Fruit fly (Drosophila melanogaster): Measurements from ENCODE around the gene Proc-R.

The Proc-R gene

dm6 chrX:4666650-4667360, 40.9 kb upstream of the Proc-R start, which contains the start of gene CG3009 (continued):
- peak; percentile 95 for TF ChIP-seq fd96Cb (tag; optimal IDR thresholded peaks at IDR 0.05)
- peak; percentile 97 for TF ChIP-seq CG1647 (GFP tag; optimal IDR thresholded peaks at IDR 0.05)
- no peak for TF ChIP-seq hth (optimal IDR thresholded peaks at IDR 0.05)
- peak; percentile 94 for TF ChIP-seq nerfin-1 (tag; optimal IDR thresholded peaks at IDR 0.05)
- peak; percentile 96 for TF ChIP-seq cas (GFP tag; IDR thresholded peaks at IDR 0.05)
- TF ChIP-seq CG7987 (GFP tag; optimal IDR thresholded peaks at IDR 0.05) = peak; percentile 94
- peak; percentile 98 for TF ChIP-seq CG18011 (GFP tag; optimal IDR thresholded peaks at IDR 0.05)
- no peak for TF ChIP-seq fru (optimal IDR thresholded peaks at IDR 0.05)
- TF ChIP-seq run (tag; optimal IDR thresholded peaks at IDR 0.05) = peak; percentile 93
- peak; percentile 98 for TF ChIP-seq CG6689 (GFP tag; IDR thresholded peaks at IDR 0.05)
- peak; percentile 96 for TF ChIP-seq CG11504 (tag; optimal IDR thresholded peaks at IDR 0.05)
- TF ChIP-seq bcd (GFP tag; optimal IDR thresholded peaks at IDR 0.05) = peak; percentile 98
- TF ChIP-seq CG4328 (GFP tag; optimal IDR thresholded peaks at IDR 0.05) = peak; percentile 98
- peak; percentile 99 for TF ChIP-seq HHEX (GFP tag; optimal IDR thresholded peaks at IDR 0.05)
- peak; percentile 97 for TF ChIP-seq tgo (GFP tag; IDR thresholded peaks at IDR 0.05)
- peak; percentile 92 for TF ChIP-seq CG18764 (GFP tag; optimal IDR thresholded peaks at IDR 0.05)
- peak; percentile 97 for TF ChIP-seq Mes4 (GFP tag; optimal IDR thresholded peaks at IDR 0.05)
- peak; percentile 94 for TF ChIP-seq ara (GFP tag; IDR thresholded peaks at IDR 0.05)
- no peak for TF ChIP-seq CG15479 (GFP tag; optimal IDR thresholded peaks at IDR 0.05)
- TF ChIP-seq emc (GFP tag; optimal IDR thresholded peaks at IDR 0.05) = peak; percentile 96
- TF ChIP-seq dysf (GFP tag; IDR thresholded peaks at IDR 0.05) = peak; percentile 99
- TF ChIP-seq D19A (tag; optimal IDR thresholded peaks at IDR 0.05) = peak; percentile 92
- TF ChIP-seq amos (GFP tag; IDR thresholded peaks at IDR 0.05; ENCODE audit: partially characterized antibody) = peak; percentile 24; the same call in 1 of the 2 replicates
- peak; percentile 96 for TF ChIP-seq gsb (GFP tag; IDR thresholded peaks at IDR 0.05)
- TF ChIP-seq lbe (GFP tag; optimal IDR thresholded peaks at IDR 0.05) = peak; percentile 90
- peak; percentile 92 for TF ChIP-seq CG3163 (GFP tag; optimal IDR thresholded peaks at IDR 0.05)
- TF ChIP-seq NC2α (GFP tag; optimal IDR thresholded peaks at IDR 0.05) = peak; percentile 92
- peak; percentile 94 for TF ChIP-seq MBD-R2 (GFP tag; IDR thresholded peaks at IDR 0.05)
- peak; percentile 96 for TF ChIP-seq CG12391 (tag; optimal IDR thresholded peaks at IDR 0.05)
- TF ChIP-seq Taf1 (GFP tag; IDR thresholded peaks at IDR 0.05) = peak; percentile 95
- TF ChIP-seq z (GFP tag; IDR thresholded peaks at IDR 0.05) = peak; percentile 77
- TF ChIP-seq CG13123 (GFP tag; optimal IDR thresholded peaks at IDR 0.05) = peak; percentile 92
- TF ChIP-seq CG11695 (GFP tag; IDR thresholded peaks at IDR 0.05) = peak; percentile 98
- peak; percentile 96 for TF ChIP-seq gcm (GFP tag; optimal IDR thresholded peaks at IDR 0.05)
- TF ChIP-seq Sry-δ (GFP tag; optimal IDR thresholded peaks at IDR 0.05) = peak; percentile 72
- TF ChIP-seq CG1832 (GFP tag; optimal IDR thresholded peaks at IDR 0.05) = peak; percentile 38
- TF ChIP-seq CG15269 (tag; optimal IDR thresholded peaks at IDR 0.05) = peak; percentile 98
- peak; percentile 99 for TF ChIP-seq CG10543 (GFP tag; optimal IDR thresholded peaks at IDR 0.05)
- TF ChIP-seq Oaz (GFP tag; IDR thresholded peaks at IDR 0.05) = peak; percentile 96
- TF ChIP-seq ase (GFP tag; IDR thresholded peaks at IDR 0.05) = peak; percentile 96
- TF ChIP-seq grau (tag; optimal IDR thresholded peaks at IDR 0.05) = peak; percentile 96
- peak; percentile 96 for TF ChIP-seq CG9876 (GFP tag; optimal IDR thresholded peaks at IDR 0.05)
- peak; percentile 88 for TF ChIP-seq Deaf1 (tag; optimal IDR thresholded peaks at IDR 0.05)
- TF ChIP-seq CG14667 (GFP tag; IDR thresholded peaks at IDR 0.05) = peak; percentile 95
- peak; percentile 88 for TF ChIP-seq corto (GFP tag; optimal IDR thresholded peaks at IDR 0.05)
- TF ChIP-seq Nf-YC (tag; optimal IDR thresholded peaks at IDR 0.05) = peak; percentile 92
- peak; percentile 88 for TF ChIP-seq Jarid2 (GFP tag; optimal IDR thresholded peaks at IDR 0.05)
- TF ChIP-seq bab2 (GFP tag; optimal IDR thresholded peaks at IDR 0.05) = peak; percentile 97
- peak; percentile 99 for TF ChIP-seq Fer1 (GFP tag; optimal IDR thresholded peaks at IDR 0.05)
- TF ChIP-seq Elba2 (GFP tag; optimal IDR thresholded peaks at IDR 0.05) = peak; percentile 30

Measured in whole organism, embryonic.